Fruit fly (Drosophila melanogaster) whole organism, embryonic: ENCODE results near the gene mthl2.

Experiments
- CG1024 ChIP-seq: fragments of 200-800 bp; sonication (Bioruptor generic); IDR thresholded peaks from 2 replicates; pipeline ENCODE4 v1.3.6; 2022; ENCODE audit warnings: missing biosample characterization, missing genetic modification characterization
- CG10543 ChIP-seq: fragments of 200-800 bp; sonication (Bioruptor generic); optimal IDR thresholded peaks from 3 replicates; lab custom pipeline; 2017; ENCODE audit warnings: missing biosample characterization, mild to moderate bottlenecking, missing genetic modification characterization, moderate library complexity
- CG14014 ChIP-seq: fragments of 200-800 bp; sonication (Bioruptor generic); IDR thresholded peaks from 2 replicates; pipeline ENCODE4 v1.3.6; 2022; ENCODE audit warnings: missing biosample characterization, missing genetic modification characterization
- CG1529 ChIP-seq: fragments of 200-800 bp; sonication (Bioruptor generic); optimal IDR thresholded peaks from 3 replicates; lab custom pipeline; 2018; ENCODE audit warnings: missing biosample characterization, missing genetic modification characterization
- CG17612 ChIP-seq: fragments of 200-800 bp; sonication (Bioruptor generic); IDR thresholded peaks from 2 replicates; pipeline ENCODE4 v1.3.6; 2022; ENCODE audit warnings: missing biosample characterization, missing genetic modification characterization
- CG7556 ChIP-seq: fragments of 200-800 bp; sonication (Bioruptor generic); optimal IDR thresholded peaks from 2 replicates; lab custom pipeline; 2017; ENCODE audit warnings: missing biosample characterization, mild to moderate bottlenecking, missing genetic modification characterization
- MTF-1 ChIP-seq: fragments of 200-800 bp; sonication (Bioruptor generic); optimal IDR thresholded peaks from 2 replicates; lab custom pipeline; 2018; ENCODE audit warnings: missing biosample characterization, mild to moderate bottlenecking, missing genetic modification characterization, borderline replicate concordance
- Rx ChIP-seq: fragments of 200-800 bp; sonication (Bioruptor generic); IDR thresholded peaks from 2 replicates; pipeline ENCODE4 v1.3.6; 2022; ENCODE audit warnings: missing biosample characterization, missing genetic modification characterization
- aop ChIP-seq: fragments of 200-800 bp; sonication (Bioruptor generic); IDR thresholded peaks from 2 replicates; pipeline ENCODE4 v1.3.6; 2022; ENCODE audit warnings: missing biosample characterization, missing genetic modification characterization
- gt ChIP-seq: fragments of 200-800 bp; sonication (Bioruptor generic); IDR thresholded peaks from 2 replicates; pipeline ENCODE4 v1.3.6; 2022; ENCODE audit warnings: missing biosample characterization, missing genetic modification characterization
- nerfin-2 ChIP-seq: fragments of 200-800 bp; sonication (Bioruptor generic); IDR thresholded peaks from 2 replicates; pipeline ENCODE4 v1.3.6; 2022; ENCODE audit warnings: missing biosample characterization, missing genetic modification characterization; ENCODE audit not compliant: partially characterized antibody
- pb ChIP-seq: fragments of 200-800 bp; sonication (Bioruptor generic); optimal IDR thresholded peaks from 3 replicates; lab custom pipeline; 2016; ENCODE audit warnings: missing biosample characterization, missing genetic modification characterization
- sisA ChIP-seq: fragments of 200-800 bp; sonication (Bioruptor generic); IDR thresholded peaks from 2 replicates; pipeline ENCODE4 v1.3.6; 2022; ENCODE audit warnings: missing biosample characterization, missing genetic modification characterization
- usp ChIP-seq: fragments of >200 bp; optimal IDR thresholded peaks from 2 replicates; lab custom pipeline; 2017; ENCODE audit warnings: missing biosample characterization, missing genetic modification characterization

DNA sequence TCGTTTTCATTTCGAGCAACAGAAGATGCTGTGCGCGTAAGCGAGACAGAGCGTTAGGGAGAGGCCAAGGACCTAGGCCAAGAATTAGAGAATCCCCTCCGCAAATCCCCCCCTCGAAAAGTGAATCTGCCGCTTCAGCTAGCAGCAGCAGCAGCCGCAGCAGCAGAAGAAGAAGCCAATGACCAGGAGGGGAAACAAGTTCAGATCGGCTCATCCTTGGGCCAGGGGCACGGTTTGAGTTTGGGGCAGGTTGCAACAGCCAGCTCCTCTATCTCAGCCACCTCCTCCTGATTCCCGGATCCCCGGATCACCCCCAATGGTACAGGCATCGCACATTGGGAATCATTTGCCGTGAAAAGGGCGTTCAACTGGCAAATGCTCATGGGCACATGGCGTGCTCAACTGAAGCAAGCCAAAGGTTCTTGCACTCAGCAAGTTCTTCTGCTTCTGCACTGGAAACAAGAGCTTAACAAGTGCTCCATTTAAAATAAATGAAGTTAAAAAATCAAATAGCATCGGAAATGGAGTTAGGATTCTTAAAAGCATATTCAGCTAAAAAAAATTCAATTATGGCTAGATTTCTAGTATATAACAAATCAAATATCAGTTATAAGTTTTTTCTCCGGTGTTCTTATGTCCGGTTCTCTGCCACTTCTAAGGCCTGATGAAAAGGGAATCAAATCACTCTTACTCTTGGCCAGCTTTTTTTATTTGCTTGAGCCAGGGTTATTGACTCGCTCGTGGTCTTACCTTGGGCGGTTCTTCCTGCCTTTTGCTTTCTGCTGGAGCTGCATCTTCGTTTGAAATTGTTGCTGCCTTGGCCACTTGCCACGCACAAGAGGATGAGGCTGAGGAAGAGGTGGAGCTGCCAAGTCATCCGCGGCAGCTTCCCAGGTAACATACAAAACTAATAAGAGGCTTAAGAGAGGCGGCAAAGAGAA is 28.9 kb downstream of the mthl2 start:
- TF ChIP-seq MTF-1 (GFP tag; lab: Kevin White, UChicago): no peak
- TF ChIP-seq aop (GFP tag; lab: Robert Waterston, UW): no peak
- TF ChIP-seq sisA: no peak
- TF ChIP-seq CG1529 (GFP tag; lab: Kevin White, UChicago): no peak
- no peak for TF ChIP-seq Rx (GFP tag; lab: Robert Waterston, UW)
- TF ChIP-seq gt (GFP tag; lab: Robert Waterston, UW): no peak
- TF ChIP-seq CG14014 (GFP tag; lab: Robert Waterston, UW): no peak
- TF ChIP-seq CG1024 (GFP tag; lab: Robert Waterston, UW): no peak
- TF ChIP-seq nerfin-2: no peak
- no peak for TF ChIP-seq usp (GFP tag; lab: Kevin White, UChicago)
- TF ChIP-seq CG17612 (GFP tag; lab: Robert Waterston, UW): no peak
- TF ChIP-seq pb (GFP tag; lab: Kevin White, UChicago): no peak
- no peak for TF ChIP-seq CG10543
- TF ChIP-seq CG7556: no peak
